Fruit fly (Drosophila melanogaster) whole organism: ENCODE data around the gene ova.

ENCODE experiments used
- psq ChIP-seq: fragments of >200 bp; optimal IDR thresholded peaks from 2 replicates; lab custom pipeline; 2017
- usp ChIP-seq: fragments of >200 bp; optimal IDR thresholded peaks from 2 replicates; lab custom pipeline; 2017; ENCODE audit warnings: missing biosample characterization, missing genetic modification characterization, mixed read lengths

DNA sequence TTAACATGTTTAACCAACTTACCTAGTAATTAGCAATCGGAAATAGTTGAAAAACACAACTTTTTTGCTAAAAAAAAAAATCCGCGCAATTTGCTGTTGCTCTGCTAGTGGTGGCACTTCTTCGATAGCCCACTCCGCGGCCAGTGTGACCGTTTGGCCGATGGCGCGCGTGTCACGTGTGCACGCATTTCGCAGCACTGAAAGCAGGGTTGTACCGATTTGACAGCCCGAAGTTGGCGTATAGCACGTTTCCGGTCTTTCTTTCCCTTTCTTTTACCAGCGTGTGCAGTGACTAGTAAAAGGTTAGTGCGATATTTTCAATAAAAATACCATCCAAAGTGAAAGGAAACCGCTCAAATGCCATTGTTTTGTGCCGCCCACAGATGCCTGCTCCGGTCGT is 30.6 kb downstream of the ova start, which contains the start of the genes Ripalpha and RpL7:
- TF ChIP-seq psq (lab: Kevin White, UChicago), result no peak
- TF ChIP-seq usp (GFP tag; lab: Kevin White, UChicago), result no peak
